Worm (Caenorhabditis elegans) whole organism, young adult: Measurements from ENCODE around the gene srxa-16.

Experiments
- B0019.2 ChIP-seq: fragments of 200-800 bp; sonication (Bioruptor generic); conservative IDR thresholded peaks from 2 replicates; pipeline ENCODE4 v1.3.6; 2022; ENCODE audit warnings: missing genetic modification reagents, missing genetic modification characterization, missing compliant biosample characterization
- B0035.1 ChIP-seq: sonication (generic microtip); optimal IDR thresholded peaks from 2 replicates; lab custom pipeline; 2016; ENCODE audit warnings: missing genetic modification characterization, mild to moderate bottlenecking, missing compliant biosample characterization, missing genotype, missing genetic modification reagents
- C06A6.2 ChIP-seq: fragments of 200-800 bp; sonication (Bioruptor generic); conservative IDR thresholded peaks from 2 replicates; pipeline ENCODE4 v1.3.6; 2022; ENCODE audit warnings: missing genetic modification characterization, missing compliant biosample characterization
- F10E7.11 ChIP-seq: sonication (generic microtip); optimal IDR thresholded peaks from 2 replicates; lab custom pipeline; 2017; ENCODE audit warnings: mild to moderate bottlenecking, missing genetic modification characterization, moderate library complexity, missing compliant biosample characterization
- K11D2.4 ChIP-seq: fragments of 200-800 bp; sonication (Bioruptor generic); IDR thresholded peaks from 2 replicates; pipeline ENCODE4 v1.3.6; 2022; ENCODE audit warnings: missing genetic modification reagents, missing genetic modification characterization, missing compliant biosample characterization
- K12H6.12 ChIP-seq: fragments of 200-800 bp; sonication (Bioruptor generic); optimal IDR thresholded peaks from 2 replicates; lab custom pipeline; 2018; ENCODE audit warnings: mild to moderate bottlenecking, missing genetic modification characterization, missing compliant biosample characterization
- T07F8.4 ChIP-seq: sonication (generic microtip); optimal IDR thresholded peaks from 2 replicates; lab custom pipeline; 2016; ENCODE audit warnings: mild to moderate bottlenecking, missing genetic modification characterization, moderate library complexity, missing compliant biosample characterization
- Y53F4B.3 ChIP-seq: fragments of 200-800 bp; sonication (Bioruptor generic); IDR thresholded peaks from 2 replicates; pipeline ENCODE4 v1.3.6; 2022; ENCODE audit warnings: missing genetic modification reagents, missing genetic modification characterization, missing compliant biosample characterization
- Y56A3A.18 ChIP-seq: fragments of 200-800 bp; sonication (Bioruptor generic); IDR thresholded peaks from 2 replicates; pipeline ENCODE4 v1.3.6; 2022; ENCODE audit warnings: missing genetic modification reagents, missing genetic modification characterization, missing compliant biosample characterization
- ZK185.1 ChIP-seq: sonication (generic microtip); optimal IDR thresholded peaks from 2 replicates; lab custom pipeline; 2016; ENCODE audit warnings: mild to moderate bottlenecking, missing genetic modification characterization, missing compliant biosample characterization; ENCODE audit not compliant: poor library complexity, severe bottlenecking
- athp-1 ChIP-seq: sonication (generic microtip); optimal IDR thresholded peaks from 2 replicates; lab custom pipeline; 2017; ENCODE audit warnings: mild to moderate bottlenecking, missing genetic modification characterization, missing compliant biosample characterization
- attf-5 ChIP-seq: fragments of 200-800 bp; sonication (Bioruptor generic); optimal IDR thresholded peaks from 2 replicates; lab custom pipeline; 2018; ENCODE audit warnings: mild to moderate bottlenecking, missing genetic modification characterization, missing compliant biosample characterization
- attf-6 ChIP-seq: fragments of 200-800 bp; sonication (Bioruptor generic); IDR thresholded peaks from 2 replicates; pipeline ENCODE4 v1.3.6; 2022; ENCODE audit warnings: missing genetic modification reagents, missing genetic modification characterization, missing compliant biosample characterization
- bed-1 ChIP-seq: fragments of 200-800 bp; sonication (Bioruptor generic); IDR thresholded peaks from 2 replicates; pipeline ENCODE4 v1.3.6; 2022; ENCODE audit warnings: missing genetic modification reagents, missing genetic modification characterization, missing compliant biosample characterization
- cebp-1 ChIP-seq, 2 experiments: fragments of 200-800 bp in 1 of 2; sonication (Bioruptor generic) in 1 of 2; sonication (generic microtip) in 1 of 2; IDR thresholded peaks in 1 of 2; optimal IDR thresholded peaks in 1 of 2; 2 replicates each; pipeline versions ENCODE4 v1.3.6 to Lab custom; 2017 to 2022; ENCODE audit warnings: missing compliant biosample characterization in 2 of 2, missing genetic modification characterization in 2 of 2, mild to moderate bottlenecking in 1 of 2, missing genetic modification reagents in 1 of 2, moderate library complexity in 1 of 2
- ceh-58 ChIP-seq: fragments of 200-800 bp; sonication (Bioruptor generic); IDR thresholded peaks from 2 replicates; pipeline ENCODE4 v1.3.6; 2022; ENCODE audit warnings: missing genetic modification characterization, missing compliant biosample characterization
- ceh-79 ChIP-seq: sonication (generic microtip); optimal IDR thresholded peaks from 2 replicates; lab custom pipeline; 2017; ENCODE audit warnings: mild to moderate bottlenecking, missing genetic modification characterization, missing compliant biosample characterization
- die-1 ChIP-seq: sonication (generic microtip); optimal IDR thresholded peaks from 2 replicates; lab custom pipeline; 2016; ENCODE audit warnings: missing genotype, mild to moderate bottlenecking, missing genetic modification characterization, missing compliant biosample characterization
- dox-1 ChIP-seq: fragments of 200-800 bp; sonication (Bioruptor generic); IDR thresholded peaks from 2 replicates; pipeline ENCODE4 v1.3.6; 2022; ENCODE audit warnings: missing genetic modification reagents, missing genetic modification characterization, missing compliant biosample characterization
- egrh-3 ChIP-seq: fragments of 200-800 bp; sonication (Bioruptor generic); IDR thresholded peaks from 2 replicates; pipeline ENCODE4 v1.3.6; 2022; ENCODE audit warnings: missing genetic modification reagents, missing genetic modification characterization, missing compliant biosample characterization
- ekl-4 ChIP-seq: fragments of 200-800 bp; sonication (Bioruptor generic); IDR thresholded peaks from 2 replicates; pipeline ENCODE4 v1.3.6; 2022; ENCODE audit warnings: missing genetic modification reagents, missing genetic modification characterization, missing compliant biosample characterization
- ets-4 ChIP-seq: fragments of 200-800 bp; sonication (Bioruptor generic); optimal IDR thresholded peaks from 2 replicates; lab custom pipeline; 2018; ENCODE audit warnings: mild to moderate bottlenecking, missing genetic modification characterization, missing compliant biosample characterization
- him-1 ChIP-seq: sonication (generic microtip); optimal IDR thresholded peaks from 2 replicates; lab custom pipeline; 2016; ENCODE audit warnings: missing genotype, missing genetic modification reagents, missing genetic modification characterization, missing compliant biosample characterization
- hrde-1 ChIP-seq: sonication (generic microtip); optimal IDR thresholded peaks from 2 replicates; lab custom pipeline; 2016; ENCODE audit warnings: missing genetic modification characterization, mild to moderate bottlenecking, missing compliant biosample characterization, moderate library complexity, missing genotype, missing genetic modification reagents, borderline replicate concordance
- let-607 ChIP-seq, 2 experiments: fragments of 200-800 bp in 1 of 2; sonication (Bioruptor generic) in 1 of 2; sonication (generic microtip) in 1 of 2; optimal IDR thresholded peaks; 2 replicates each; lab custom pipeline; 2016 to 2018; ENCODE audit warnings: mild to moderate bottlenecking in 2 of 2, missing compliant biosample characterization in 2 of 2, missing genetic modification characterization in 2 of 2, moderate library complexity in 2 of 2, missing genotype in 1 of 2
- lin-26 ChIP-seq: fragments of 200-800 bp; sonication (Bioruptor generic); IDR thresholded peaks from 2 replicates; pipeline ENCODE4 v1.3.6; 2022; ENCODE audit warnings: missing genetic modification reagents, missing genetic modification characterization, missing compliant biosample characterization
- lir-1 ChIP-seq: fragments of 200-800 bp; sonication (Bioruptor generic); conservative IDR thresholded peaks from 2 replicates; pipeline ENCODE4 v1.3.6; 2022; ENCODE audit warnings: missing genetic modification reagents, missing genetic modification characterization, missing compliant biosample characterization
- lsy-27 ChIP-seq: sonication (generic microtip); optimal IDR thresholded peaks from 2 replicates; lab custom pipeline; 2017; ENCODE audit warnings: missing genetic modification characterization, mild to moderate bottlenecking, missing compliant biosample characterization, antibody characterized with exemption, missing genotype, borderline replicate concordance; ENCODE audit not compliant: insufficient read depth
- madf-3 ChIP-seq: fragments of 200-800 bp; sonication (Bioruptor generic); IDR thresholded peaks from 2 replicates; pipeline ENCODE4 v1.3.6; 2022; ENCODE audit warnings: missing genetic modification reagents, missing genetic modification characterization, missing compliant biosample characterization
- mcd-1 ChIP-seq: fragments of 200-800 bp; sonication (Bioruptor generic); IDR thresholded peaks from 2 replicates; pipeline ENCODE4 v1.3.6; 2022; ENCODE audit warnings: missing genetic modification reagents, missing genetic modification characterization, missing compliant biosample characterization
- mel-28 ChIP-seq: sonication (generic microtip); optimal IDR thresholded peaks from 2 replicates; lab custom pipeline; 2016; ENCODE audit warnings: borderline replicate concordance, mild to moderate bottlenecking, missing genetic modification characterization, missing compliant biosample characterization
- nfyb-1 ChIP-seq: fragments of 200-800 bp; sonication (Bioruptor generic); IDR thresholded peaks from 2 replicates; pipeline ENCODE4 v1.3.6; 2022; ENCODE audit warnings: missing genetic modification reagents, missing genetic modification characterization, missing compliant biosample characterization
- nhr-80 ChIP-seq: sonication (generic microtip); optimal IDR thresholded peaks from 2 replicates; lab custom pipeline; 2016; ENCODE audit warnings: missing genetic modification characterization, missing compliant biosample characterization
- rec-8 ChIP-seq, 2 experiments: sonication (generic microtip); optimal IDR thresholded peaks; 2 replicates each; lab custom pipeline; 2016; ENCODE audit warnings: mild to moderate bottlenecking in 2 of 2, missing genetic modification characterization in 2 of 2, missing genetic modification reagents in 2 of 2, missing genotype in 2 of 2, missing biosample characterization in 1 of 2, missing compliant biosample characterization in 1 of 2, moderate library complexity in 1 of 2
- rpc-1 ChIP-seq, 2 experiments: fragments of 150-350 bp in 1 of 2; sonication (generic microtip) in 1 of 2; optimal IDR thresholded peaks; 2 replicates each; lab custom pipeline; 2014 to 2018; ENCODE audit warnings: missing biosample characterization in 1 of 2, missing genetic modification characterization in 1 of 2, missing genetic modification reagents in 1 of 2, missing genotype in 1 of 2
- sdz-38 ChIP-seq: sonication (generic microtip); optimal IDR thresholded peaks from 2 replicates; lab custom pipeline; 2016; ENCODE audit warnings: missing genotype, missing genetic modification characterization, missing compliant biosample characterization
- sea-2 ChIP-seq: fragments of 200-800 bp; sonication (Bioruptor generic); IDR thresholded peaks from 2 replicates; pipeline ENCODE4 v1.3.6; 2022; ENCODE audit warnings: missing genetic modification characterization, missing compliant biosample characterization
- snpc-1.1 ChIP-seq: sonication (generic microtip); optimal IDR thresholded peaks from 2 replicates; lab custom pipeline; 2017; ENCODE audit warnings: missing genetic modification characterization, mild to moderate bottlenecking, missing compliant biosample characterization, antibody characterized with exemption, moderate library complexity, missing genotype, missing genetic modification reagents; ENCODE audit not compliant: insufficient read depth
- tlf-1 ChIP-seq: fragments of 200-800 bp; sonication (Bioruptor generic); optimal IDR thresholded peaks from 2 replicates; lab custom pipeline; 2018; ENCODE audit warnings: mild to moderate bottlenecking, missing genetic modification characterization, missing compliant biosample characterization
- zim-3 ChIP-seq: sonication (generic microtip); optimal IDR thresholded peaks from 2 replicates; lab custom pipeline; 2017; ENCODE audit warnings: mild to moderate bottlenecking, missing genetic modification characterization, moderate library complexity, missing compliant biosample characterization
- ztf-22 ChIP-seq: fragments of 200-800 bp; sonication (Bioruptor generic); optimal IDR thresholded peaks from 2 replicates; lab custom pipeline; 2018; ENCODE audit warnings: mild to moderate bottlenecking, missing genetic modification characterization, moderate library complexity, missing compliant biosample characterization
- ztf-6 ChIP-seq: fragments of 200-800 bp; sonication (Bioruptor generic); IDR thresholded peaks from 2 replicates; pipeline ENCODE4 v1.3.6; 2022; ENCODE audit warnings: missing genetic modification reagents, missing genetic modification characterization, missing compliant biosample characterization

srxa-16 gene

DNA sequence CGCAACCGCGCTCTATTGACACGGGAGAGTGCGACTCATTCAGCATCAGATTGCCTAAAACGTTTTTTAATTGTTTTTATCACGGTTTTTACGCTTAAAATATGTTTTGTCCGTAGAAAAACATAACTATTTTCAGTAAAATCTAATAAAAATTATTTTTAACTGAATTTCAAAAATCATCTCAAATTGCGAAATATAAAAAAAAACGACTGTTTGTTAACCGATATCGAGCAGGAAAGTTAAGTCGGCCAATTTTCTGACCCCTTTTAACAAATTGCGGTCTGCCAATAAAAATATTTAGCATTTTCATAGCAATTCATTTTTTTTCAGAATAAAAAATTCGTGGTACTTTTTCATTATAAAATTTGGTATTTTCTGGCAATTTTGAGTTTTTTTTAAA lies 6.4 kb upstream of the srxa-16 start:
- TF ChIP-seq K11D2.4 (GFP tag; lab: Robert Waterston, UW) (no peak), zim-3 (tag; lab: Kevin White, UChicago) (no peak), tlf-1 (GFP tag; lab: Kevin White, UChicago) (no peak), cebp-1 (GFP tag; IDR thresholded peaks at IDR 0.05; lab: Robert Waterston, UW) (no peak), cebp-1 (tag; optimal IDR thresholded peaks at IDR 0.05; lab: Kevin White, UChicago) (peak; percentile 86)
- TF ChIP-seq, all 124 proteins: peak for 1

DNA sequence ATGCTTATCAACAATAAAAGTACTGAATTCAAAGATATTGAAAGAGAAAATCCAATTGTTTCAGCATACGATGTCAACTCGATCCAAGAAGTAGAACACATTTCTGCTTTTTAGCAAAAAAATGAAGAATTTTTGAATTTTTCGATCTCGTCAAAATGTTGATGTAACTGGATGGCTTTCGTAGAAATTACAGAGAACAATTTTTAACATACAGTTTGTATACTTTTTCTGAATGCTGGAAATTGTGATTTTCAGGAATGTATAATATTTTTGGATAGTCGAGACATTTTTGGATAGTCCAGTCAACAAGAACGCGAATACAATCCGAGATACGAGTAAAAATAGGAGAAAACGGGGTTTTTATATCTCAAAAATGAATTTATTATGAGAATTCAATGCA lies 4.5 kb upstream of the srxa-16 start, which contains the start of gene str-103:
str-103 (minus strand) TSS at position 101 of the 400 bp plus-strand sequence.
- TF ChIP-seq attf-6 (no peak), ceh-79 (tag; lab: Kevin White, UChicago) (no peak), die-1 (no peak), ZK185.1 (tag; lab: Kevin White, UChicago) (no peak), F10E7.11 (tag; lab: Kevin White, UChicago) (no peak), nhr-80 (no peak), mcd-1 (GFP tag; lab: Robert Waterston, UW) (no peak), rec-8 (tag; optimal IDR thresholded peaks at IDR 0.05; lab: Kevin White, UChicago) (no peak), attf-5 (GFP tag; lab: Kevin White, UChicago) (no peak), him-1 (tag; lab: Kevin White, UChicago) (no peak)

DNA sequence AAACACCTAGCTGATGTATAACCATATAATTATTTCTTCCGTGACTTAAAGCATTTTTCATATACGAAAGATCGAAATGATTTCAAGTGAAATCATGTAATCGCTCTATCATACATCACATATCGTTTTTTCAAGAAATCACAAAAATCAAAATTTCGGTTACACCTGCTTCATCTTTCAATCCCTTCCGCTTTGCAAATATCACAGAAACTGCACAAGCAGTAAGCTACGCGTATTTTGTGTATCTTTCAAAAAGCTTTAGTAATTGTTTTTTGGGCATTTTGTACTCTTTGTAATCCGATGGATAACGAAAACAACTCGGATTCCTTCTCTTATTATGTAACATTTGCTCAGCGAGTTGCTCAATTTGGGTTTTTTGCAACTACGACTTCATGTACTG lies 1.2 kb upstream of the srxa-16 start, which contains the start of gene str-25:
str-25 (plus strand) TSS at position 301 of the 400 bp plus-strand sequence.
- TF ChIP-seq hrde-1 (tag; lab: Kevin White, UChicago) (no peak), lir-1 (GFP tag; lab: Robert Waterston, UW) (no peak), lsy-27 (no peak), ekl-4 (GFP tag; lab: Robert Waterston, UW) (no peak), B0035.1 (tag; lab: Kevin White, UChicago) (no peak), T07F8.4 (tag; lab: Kevin White, UChicago) (no peak), K12H6.12 (tag; lab: Kevin White, UChicago) (no peak), ztf-6 (GFP tag; lab: Robert Waterston, UW) (no peak), rpc-1 (optimal IDR thresholded peaks at IDR 0.05; lab: Kevin White, UChicago) (no peak), rpc-1 (tag; optimal IDR thresholded peaks at IDR 0.05; lab: Kevin White, UChicago) (no peak), attf-6 (no peak), mel-28 (tag; lab: Kevin White, UChicago) (no peak), ceh-58 (no peak), let-607 (tag; optimal IDR thresholded peaks at IDR 0.05; lab: Kevin White, UChicago) (no peak), snpc-1.1 (tag; lab: Kevin White, UChicago) (no peak), nfyb-1 (GFP tag; lab: Robert Waterston, UW) (no peak), ets-4 (GFP tag; lab: Kevin White, UChicago) (no peak), athp-1 (tag; lab: Kevin White, UChicago) (no peak), sea-2 (GFP tag; lab: Robert Waterston, UW) (no peak), lin-26 (GFP tag; lab: Robert Waterston, UW) (no peak)

DNA sequence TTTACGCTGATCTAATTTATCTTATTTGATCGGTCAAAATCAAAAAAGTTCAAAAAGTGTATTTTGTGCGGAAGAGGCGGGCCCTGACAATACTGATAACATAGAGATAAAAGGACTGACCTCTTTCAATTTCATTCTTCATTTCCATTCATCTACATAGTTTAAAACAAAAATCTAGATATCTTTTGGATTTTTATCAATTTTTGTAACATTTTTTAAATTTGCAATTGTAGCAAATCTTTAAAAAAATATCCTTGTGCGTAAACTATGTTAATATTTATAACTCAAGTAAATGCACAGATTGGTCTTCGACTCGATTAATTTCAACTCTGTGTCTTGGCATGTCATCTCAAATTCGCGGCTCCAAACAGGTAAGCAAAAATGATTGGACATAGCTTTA lies 10.5 kb downstream of the srxa-16 start, which contains the start of gene argk-1:
argk-1 (plus strand) TSS at position 301 of the 400 bp plus-strand sequence.
- TF ChIP-seq bed-1 (GFP tag; lab: Robert Waterston, UW), result no peak
- TF ChIP-seq ztf-22 (GFP tag; lab: Kevin White, UChicago), result no peak
- no peak for TF ChIP-seq C06A6.2
- TF ChIP-seq attf-6, result no peak
- no peak for TF ChIP-seq dox-1 (GFP tag; lab: Robert Waterston, UW)
- no peak for TF ChIP-seq lin-26 (GFP tag; lab: Robert Waterston, UW)
- TF ChIP-seq Y53F4B.3 (GFP tag; lab: Robert Waterston, UW), result no peak
- no peak for TF ChIP-seq Y56A3A.18 (GFP tag; lab: Robert Waterston, UW)
- TF ChIP-seq sdz-38 (tag; lab: Kevin White, UChicago), result no peak
- no peak for TF ChIP-seq rpc-1 (optimal IDR thresholded peaks at IDR 0.05; lab: Kevin White, UChicago)
- TF ChIP-seq rpc-1 (tag; optimal IDR thresholded peaks at IDR 0.05; lab: Kevin White, UChicago), result no peak
- no peak for TF ChIP-seq lsy-27
- TF ChIP-seq egrh-3 (GFP tag; lab: Robert Waterston, UW), result no peak
- no peak for TF ChIP-seq K11D2.4 (GFP tag; lab: Robert Waterston, UW)
- TF ChIP-seq madf-3, result no peak
- no peak for TF ChIP-seq B0019.2 (GFP tag; lab: Robert Waterston, UW)
